Fruit fly (Drosophila melanogaster) whole organism, embryonic: Measurements from ENCODE around the gene 5-HT2B.
A peak's percentile ranks its signal among the peaks of the same experiment; 100 is the strongest.

Experiments used
- CG1233 ChIP-seq: fragments of 200-800 bp; sonication (Bioruptor generic); optimal IDR thresholded peaks from 4 replicates; lab custom pipeline; 2018; ENCODE audit warnings: missing biosample characterization, mild to moderate bottlenecking, missing genetic modification characterization
- CG12942 ChIP-seq: fragments of 200-800 bp; sonication (Bioruptor generic); optimal IDR thresholded peaks from 3 replicates; lab custom pipeline; 2016; ENCODE audit warnings: missing biosample characterization, missing genetic modification characterization
- CG15479 ChIP-seq: fragments of 200-800 bp; sonication (Bioruptor generic); optimal IDR thresholded peaks from 3 replicates; lab custom pipeline; 2019; ENCODE audit warnings: missing biosample characterization, mild to moderate bottlenecking, missing genetic modification characterization, moderate library complexity
- CG1647 ChIP-seq: fragments of 200-800 bp; sonication (Bioruptor generic); optimal IDR thresholded peaks from 3 replicates; lab custom pipeline; 2016; ENCODE audit warnings: missing biosample characterization, missing genetic modification characterization
- CG17385 ChIP-seq: fragments of 200-800 bp; sonication (Bioruptor generic); optimal IDR thresholded peaks from 3 replicates; lab custom pipeline; 2018; ENCODE audit warnings: missing biosample characterization, mild to moderate bottlenecking, missing genetic modification characterization
- CG18262 ChIP-seq: fragments of 200-800 bp; optimal IDR thresholded peaks from 3 replicates; lab custom pipeline; 2019; ENCODE audit warnings: missing biosample characterization, mild to moderate bottlenecking, missing genetic modification characterization, moderate library complexity
- CG18619 ChIP-seq: fragments of 200-800 bp; sonication (Bioruptor generic); optimal IDR thresholded peaks from 3 replicates; lab custom pipeline; 2017; ENCODE audit warnings: missing biosample characterization, mild to moderate bottlenecking, missing genetic modification characterization
- CG2199 ChIP-seq: fragments of 200-800 bp; sonication (Bioruptor generic); IDR thresholded peaks from 3 replicates; pipeline ENCODE4 v1.3.6; 2022; ENCODE audit warnings: missing biosample characterization, missing genetic modification characterization
- CG2202 ChIP-seq: fragments of 200-800 bp; sonication (Bioruptor generic); optimal IDR thresholded peaks from 2 replicates; lab custom pipeline; 2018; ENCODE audit warnings: missing biosample characterization, mild to moderate bottlenecking, missing genetic modification characterization
- CG2678 ChIP-seq: fragments of 200-800 bp; sonication (Bioruptor generic); optimal IDR thresholded peaks from 3 replicates; lab custom pipeline; 2019; ENCODE audit warnings: missing biosample characterization, mild to moderate bottlenecking, missing genetic modification characterization, moderate library complexity
- CG3407 ChIP-seq: fragments of 200-800 bp; sonication (Bioruptor generic); optimal IDR thresholded peaks from 2 replicates; lab custom pipeline; 2018; ENCODE audit warnings: missing biosample characterization, mild to moderate bottlenecking, missing genetic modification characterization
- CG4404 ChIP-seq: fragments of 200-800 bp; sonication (Bioruptor generic); IDR thresholded peaks from 2 replicates; pipeline ENCODE4 v1.3.6; 2022; ENCODE audit warnings: missing biosample characterization, missing genetic modification characterization
- CG4617 ChIP-seq: fragments of 200-800 bp; sonication (Bioruptor generic); optimal IDR thresholded peaks from 3 replicates; lab custom pipeline; 2016; ENCODE audit warnings: missing biosample characterization, missing genetic modification characterization, borderline replicate concordance
- CG6272 ChIP-seq: fragments of 200-800 bp; sonication (Bioruptor generic); IDR thresholded peaks from 2 replicates; pipeline ENCODE4 v1.3.6; 2022; ENCODE audit warnings: missing biosample characterization, missing genetic modification characterization
- Camta ChIP-seq: fragments of 200-800 bp; sonication (Bioruptor generic); optimal IDR thresholded peaks from 2 replicates; lab custom pipeline; 2016; ENCODE audit warnings: missing biosample characterization, missing genetic modification characterization
- D ChIP-seq, 2 experiments: fragments of 200-800 bp in 1 of 2; fragments of >200 bp in 1 of 2; sonication (Bioruptor generic) in 1 of 2; optimal IDR thresholded peaks; 2 replicates in 1 of 2; 3 replicates in 1 of 2; lab custom pipeline; 2017; ENCODE audit warnings: mild to moderate bottlenecking in 1 of 2, missing biosample characterization in 1 of 2, missing genetic modification characterization in 1 of 2, missing genetic modification reagents in 1 of 2
- Ets97D ChIP-seq: fragments of 200-800 bp; sonication (Bioruptor generic); optimal IDR thresholded peaks from 3 replicates; lab custom pipeline; 2016; ENCODE audit warnings: missing biosample characterization, missing genetic modification characterization
- Fer3 ChIP-seq: fragments of 200-800 bp; sonication (Bioruptor generic); optimal IDR thresholded peaks from 2 replicates; lab custom pipeline; 2018; ENCODE audit warnings: missing biosample characterization, mild to moderate bottlenecking, missing genetic modification characterization, moderate library complexity
- HHEX ChIP-seq: fragments of 200-800 bp; sonication (Bioruptor generic); optimal IDR thresholded peaks from 3 replicates; lab custom pipeline; 2017; ENCODE audit warnings: missing biosample characterization, mild to moderate bottlenecking, missing genetic modification characterization, missing genetic modification reagents
- Lpt ChIP-seq: fragments of >200 bp; optimal IDR thresholded peaks from 2 replicates; lab custom pipeline; 2018; ENCODE audit warnings: missing biosample characterization, missing genetic modification characterization
- MBD-R2 ChIP-seq: fragments of 200-800 bp; sonication (Bioruptor generic); IDR thresholded peaks from 2 replicates; pipeline ENCODE4 v1.3.6; 2022; ENCODE audit warnings: missing biosample characterization, missing genetic modification characterization
- MESR4 ChIP-seq: fragments of 200-800 bp; sonication (Bioruptor generic); optimal IDR thresholded peaks from 2 replicates; lab custom pipeline; 2018; ENCODE audit warnings: missing biosample characterization, mild to moderate bottlenecking, missing genetic modification characterization, moderate library complexity
- Nf-YA ChIP-seq: fragments of 200-800 bp; sonication (Bioruptor generic); IDR thresholded peaks from 2 replicates; pipeline ENCODE4 v1.3.6; 2022; ENCODE audit warnings: missing biosample characterization, missing genetic modification characterization
- PHDP ChIP-seq: fragments of 200-800 bp; sonication (Bioruptor generic); optimal IDR thresholded peaks from 3 replicates; lab custom pipeline; 2018; ENCODE audit warnings: missing biosample characterization, mild to moderate bottlenecking, missing genetic modification characterization, moderate library complexity
- Pdp1 ChIP-seq, 2 experiments: fragments of 200-800 bp; sonication (Bioruptor generic); optimal IDR thresholded peaks; 3 replicates each; lab custom pipeline; 2016; ENCODE audit warnings: missing biosample characterization in 2 of 2, missing genetic modification characterization in 2 of 2, mild to moderate bottlenecking in 1 of 2, moderate library complexity in 1 of 2
- TFAM ChIP-seq: fragments of 200-800 bp; sonication (Bioruptor generic); optimal IDR thresholded peaks from 2 replicates; lab custom pipeline; 2017; ENCODE audit warnings: missing biosample characterization, missing genetic modification characterization, inconsistent platforms
- Vsx1 ChIP-seq: fragments of 200-800 bp; sonication (Bioruptor generic); optimal IDR thresholded peaks from 2 replicates; lab custom pipeline; 2017; ENCODE audit warnings: missing biosample characterization, mild to moderate bottlenecking, missing genetic modification characterization, missing genetic modification reagents
- ase ChIP-seq: fragments of 200-800 bp; sonication (Bioruptor generic); IDR thresholded peaks from 3 replicates; pipeline ENCODE4 v1.3.6; 2022; ENCODE audit warnings: missing biosample characterization, missing genetic modification characterization
- ato ChIP-seq: fragments of 200-800 bp; sonication (Bioruptor generic); IDR thresholded peaks from 2 replicates; pipeline ENCODE4 v1.3.6; 2022; ENCODE audit warnings: missing biosample characterization, missing genetic modification characterization; ENCODE audit not compliant: partially characterized antibody
- chif ChIP-seq, 2 experiments: fragments of 200-800 bp; sonication (Bioruptor generic); optimal IDR thresholded peaks; 3 replicates each; lab custom pipeline; 2016; ENCODE audit warnings: missing biosample characterization in 2 of 2, missing genetic modification characterization in 2 of 2
- dimm ChIP-seq: fragments of 200-800 bp; sonication (Bioruptor generic); IDR thresholded peaks from 2 replicates; pipeline ENCODE4 v1.3.6; 2022; ENCODE audit warnings: missing biosample characterization, missing genetic modification characterization
- ems ChIP-seq: fragments of 200-800 bp; sonication (Bioruptor generic); optimal IDR thresholded peaks from 3 replicates; lab custom pipeline; 2016; ENCODE audit warnings: missing biosample characterization, missing genetic modification characterization
- eyg ChIP-seq: fragments of 200-800 bp; sonication (Bioruptor generic); optimal IDR thresholded peaks from 3 replicates; lab custom pipeline; 2016; ENCODE audit warnings: missing biosample characterization, missing genetic modification characterization
- grau ChIP-seq: fragments of 200-800 bp; optimal IDR thresholded peaks from 3 replicates; lab custom pipeline; 2019; ENCODE audit warnings: missing biosample characterization, mild to moderate bottlenecking, missing genetic modification characterization, moderate library complexity
- her ChIP-seq: fragments of 200-800 bp; sonication (Bioruptor generic); optimal IDR thresholded peaks from 2 replicates; lab custom pipeline; 2016; ENCODE audit warnings: missing biosample characterization, missing genetic modification characterization
- insv ChIP-seq, 2 experiments: fragments of 200-800 bp; sonication (Bioruptor generic); optimal IDR thresholded peaks; 3 replicates each; lab custom pipeline; 2016 to 2018; ENCODE audit warnings: missing biosample characterization in 2 of 2, missing genetic modification characterization in 2 of 2
- inv ChIP-seq: fragments of 200-800 bp; sonication (Bioruptor generic); IDR thresholded peaks from 2 replicates; pipeline ENCODE4 v1.3.6; 2022; ENCODE audit warnings: missing biosample characterization, missing genetic modification characterization; ENCODE audit not compliant: partially characterized antibody
- nmo ChIP-seq: fragments of 200-800 bp; sonication (Bioruptor generic); optimal IDR thresholded peaks from 2 replicates; lab custom pipeline; 2018; ENCODE audit warnings: missing biosample characterization, mild to moderate bottlenecking, missing genetic modification characterization, moderate library complexity
- pan ChIP-seq, 4 experiments: fragments of >200 bp in 3 of 4; fragments of 200-800 bp in 1 of 4; sonication (Bioruptor generic) in 1 of 4; optimal IDR thresholded peaks in 3 of 4; IDR thresholded peaks in 1 of 4; 2 replicates each; pipeline versions ENCODE4 v1.3.6 to Lab custom; 2017 to 2022; ENCODE audit warnings: missing biosample characterization in 2 of 4, missing genetic modification characterization in 2 of 4, mixed read lengths in 1 of 4
- pfk ChIP-seq: fragments of 200-800 bp; sonication (Bioruptor generic); optimal IDR thresholded peaks from 2 replicates; lab custom pipeline; 2018; ENCODE audit warnings: missing biosample characterization, mild to moderate bottlenecking, missing genetic modification characterization, moderate library complexity
- prd ChIP-seq, 3 experiments: fragments of >200 bp in 2 of 3; fragments of 200-800 bp in 1 of 3; sonication (Bioruptor generic) in 1 of 3; optimal IDR thresholded peaks in 2 of 3; IDR thresholded peaks in 1 of 3; 2 replicates in 2 of 3; 3 replicates in 1 of 3; pipeline versions ENCODE4 v1.3.6 to Lab custom; 2017 to 2022; ENCODE audit warnings: missing biosample characterization in 1 of 3, missing genetic modification characterization in 1 of 3
- pros ChIP-seq: fragments of 200-800 bp; sonication (Bioruptor generic); optimal IDR thresholded peaks from 3 replicates; lab custom pipeline; 2019; ENCODE audit warnings: missing biosample characterization, mild to moderate bottlenecking, missing genetic modification characterization, moderate library complexity
- sob ChIP-seq: fragments of 200-800 bp; sonication (Bioruptor generic); IDR thresholded peaks from 2 replicates; pipeline ENCODE4 v1.3.6; 2022; ENCODE audit warnings: missing biosample characterization, missing genetic modification characterization
- tll ChIP-seq, 2 experiments: fragments of 200-800 bp in 1 of 2; fragments of >200 bp in 1 of 2; sonication (Bioruptor generic) in 1 of 2; optimal IDR thresholded peaks; 2 replicates each; lab custom pipeline; 2017 to 2019; ENCODE audit warnings: missing biosample characterization in 2 of 2, missing genetic modification characterization in 2 of 2, mild to moderate bottlenecking in 1 of 2, moderate library complexity in 1 of 2
- twi ChIP-seq: fragments of 200-800 bp; optimal IDR thresholded peaks from 2 replicates; lab custom pipeline; 2019; ENCODE audit warnings: missing biosample characterization, mild to moderate bottlenecking, missing genetic modification characterization, moderate library complexity
- zfh2 ChIP-seq: fragments of 200-800 bp; sonication (Bioruptor generic); optimal IDR thresholded peaks from 2 replicates; lab custom pipeline; 2016; ENCODE audit warnings: missing biosample characterization, missing genetic modification characterization

Gene 5-HT2B

dm6 chr3R:8659907-8660660 lies 82.1 kb downstream of the 5-HT2B start:
- no peak for TF ChIP-seq TFAM (GFP tag; lab: Kevin White, UChicago)
- TF ChIP-seq twi (tag; lab: Kevin White, UChicago) = peak; percentile 38
- TF ChIP-seq zfh2 = peak; percentile 29
- no peak for TF ChIP-seq prd (optimal IDR thresholded peaks at IDR 0.05; lab: Kevin White, UChicago)
- TF ChIP-seq prd (GFP tag; IDR thresholded peaks at IDR 0.05; lab: Robert Waterston, UW) = peak; percentile 55; the same call in 2 of the 3 replicates
- no peak for TF ChIP-seq Lpt (GFP tag; lab: Kevin White, UChicago)
- no peak for TF ChIP-seq ase
- peak; percentile 50 for TF ChIP-seq HHEX (GFP tag; lab: Kevin White, UChicago)
- TF ChIP-seq grau (tag; lab: Kevin White, UChicago) = peak; percentile 62
- no peak for TF ChIP-seq CG6272
- no peak for TF ChIP-seq CG4404 (GFP tag; lab: Robert Waterston, UW)
- TF ChIP-seq CG12942 = peak; percentile 30
- TF ChIP-seq insv (GFP tag; optimal IDR thresholded peaks at IDR 0.05; lab: Kevin White, UChicago) = peak in 1 of 2 experiments; percentile 63
- TF ChIP-seq tll (GFP tag; optimal IDR thresholded peaks at IDR 0.05; lab: Kevin White, UChicago) = peak in 1 of 2 experiments; percentile 20
- TF ChIP-seq nmo = peak; percentile 64
- peak; percentile 67 for TF ChIP-seq her (GFP tag; lab: Kevin White, UChicago)
- TF ChIP-seq sob (GFP tag; lab: Robert Waterston, UW) = peak; percentile 77
- TF ChIP-seq Ets97D = peak; percentile 97
- TF ChIP-seq PHDP = peak; percentile 20
- TF ChIP-seq D (optimal IDR thresholded peaks at IDR 0.05; lab: Kevin White, UChicago) = no peak
- TF ChIP-seq D (GFP tag; optimal IDR thresholded peaks at IDR 0.05; lab: Kevin White, UChicago) = no peak
- peak; percentile 27 for TF ChIP-seq CG1647 (GFP tag; lab: Kevin White, UChicago)
- peak; percentile 34 for TF ChIP-seq Camta (GFP tag; lab: Kevin White, UChicago)
- peak; percentile 67 for TF ChIP-seq pfk (GFP tag; lab: Kevin White, UChicago)
- TF ChIP-seq eyg (GFP tag; lab: Kevin White, UChicago) = peak; percentile 25
- TF ChIP-seq dimm = no peak
- TF ChIP-seq CG17385 (GFP tag; lab: Kevin White, UChicago) = peak; percentile 37
- peak; percentile 87 for TF ChIP-seq inv (GFP tag; lab: Robert Waterston, UW)
- peak; percentile 77 for TF ChIP-seq CG4617 (GFP tag; lab: Kevin White, UChicago)
- TF ChIP-seq MBD-R2 = peak; percentile 78
- TF ChIP-seq CG18619 (GFP tag; lab: Kevin White, UChicago) = peak; percentile 21
- TF ChIP-seq CG15479 (GFP tag; lab: Kevin White, UChicago) = peak; percentile 67
- peak in 1 of 2 experiments; percentile 19 for TF ChIP-seq Pdp1 (GFP tag; optimal IDR thresholded peaks at IDR 0.05; lab: Kevin White, UChicago)
- peak; percentile 95 for TF ChIP-seq MESR4 (GFP tag; lab: Kevin White, UChicago)
- TF ChIP-seq CG2199 (GFP tag; lab: Robert Waterston, UW) = peak; percentile 81; the same call in 1 of the 3 replicates
- peak; percentile 30 for TF ChIP-seq CG2202
- peak; percentile 53 for TF ChIP-seq ems (GFP tag; lab: Kevin White, UChicago)
- TF ChIP-seq Nf-YA (GFP tag; lab: Robert Waterston, UW) = no peak
- TF ChIP-seq Vsx1 = no peak
- TF ChIP-seq CG2678 = peak; percentile 33
- peak; percentile 6 for TF ChIP-seq CG18262
- TF ChIP-seq ato (GFP tag; lab: Robert Waterston, UW) = peak; percentile 88
- no peak for TF ChIP-seq pan (optimal IDR thresholded peaks at IDR 0.05; lab: Kevin White, UChicago)
- TF ChIP-seq pan (GFP tag; optimal IDR thresholded peaks at IDR 0.05 in 1 of 2, IDR thresholded peaks at IDR 0.05 in 1 of 2) = peak in 1 of 2 experiments; percentile 10
- TF ChIP-seq CG1233 (GFP tag; lab: Kevin White, UChicago) = peak; percentile 17
- TF ChIP-seq CG3407 (GFP tag; lab: Kevin White, UChicago) = no peak
- peak; percentile 31 for TF ChIP-seq Fer3 (tag; lab: Kevin White, UChicago)
- TF ChIP-seq pros (GFP tag; lab: Kevin White, UChicago) = peak; percentile 35
- peak in 1 of 2 experiments; percentile 23 for TF ChIP-seq chif (GFP tag; optimal IDR thresholded peaks at IDR 0.05; lab: Kevin White, UChicago)
